Fruit fly (Drosophila melanogaster) whole organism, wandering third instar larva: ENCODE measurements around the gene Rsbp15.
A peak's percentile ranks its signal among the peaks of the same experiment; 100 is the strongest.

Experiments used
- Abd-B ChIP-seq: fragments of >200 bp; optimal IDR thresholded peaks from 2 replicates; lab custom pipeline; 2017; ENCODE audit warnings: missing biosample characterization, missing genetic modification characterization
- CrebA ChIP-seq: fragments of 200-800 bp; sonication (Bioruptor generic); optimal IDR thresholded peaks from 2 replicates; lab custom pipeline; 2016; ENCODE audit warnings: missing biosample characterization, mild to moderate bottlenecking, missing genetic modification characterization, borderline replicate concordance
- Dfd ChIP-seq: fragments of >200 bp; optimal IDR thresholded peaks from 2 replicates; lab custom pipeline; 2017; ENCODE audit warnings: missing biosample characterization, missing genetic modification characterization
- Dif ChIP-seq: fragments of 200-275, 200-300 bp; sonication (Bioruptor generic); optimal IDR thresholded peaks from 2 replicates; lab custom pipeline; 2018; ENCODE audit warnings: missing biosample characterization, missing genetic modification characterization; ENCODE audit not compliant: partially characterized antibody
- GATAd ChIP-seq: sonication (Bioruptor generic); optimal IDR thresholded peaks from 2 replicates; lab custom pipeline; 2016; ENCODE audit warnings: missing biosample characterization, missing genetic modification characterization
- HLH106 ChIP-seq: fragments of 200-800 bp; optimal IDR thresholded peaks from 3 replicates; lab custom pipeline; 2019; ENCODE audit warnings: missing biosample characterization, mild to moderate bottlenecking, missing genetic modification characterization, moderate library complexity
- Hnf4 ChIP-seq: fragments of 200-800 bp; sonication (Bioruptor generic); optimal IDR thresholded peaks from 2 replicates; lab custom pipeline; 2016; ENCODE audit warnings: missing biosample characterization, mild to moderate bottlenecking, missing genetic modification characterization
- Hr78 ChIP-seq: fragments of >200 bp; optimal IDR thresholded peaks from 2 replicates; lab custom pipeline; 2017; ENCODE audit warnings: missing biosample characterization, missing genetic modification characterization
- Jra ChIP-seq: sonication (Bioruptor generic); optimal IDR thresholded peaks from 2 replicates; lab custom pipeline; 2016; ENCODE audit warnings: missing biosample characterization, missing genetic modification characterization
- Mio ChIP-seq: sonication (Bioruptor generic); optimal IDR thresholded peaks from 2 replicates; lab custom pipeline; 2016; ENCODE audit warnings: missing biosample characterization, missing genetic modification characterization
- Myc ChIP-seq: fragments of >200 bp; optimal IDR thresholded peaks from 2 replicates; lab custom pipeline; 2017
- OdsH ChIP-seq: fragments of 200-800 bp; sonication (Bioruptor generic); optimal IDR thresholded peaks from 2 replicates; lab custom pipeline; 2016; ENCODE audit warnings: missing biosample characterization, mild to moderate bottlenecking, missing genetic modification characterization
- Sp1 ChIP-seq: fragments of 200-800 bp; sonication (Bioruptor generic); optimal IDR thresholded peaks from 3 replicates; lab custom pipeline; 2019; ENCODE audit warnings: missing biosample characterization, mild to moderate bottlenecking, missing genetic modification characterization, moderate library complexity
- br ChIP-seq: fragments of 200-800 bp; sonication (Bioruptor generic); optimal IDR thresholded peaks from 2 replicates; lab custom pipeline; 2016; ENCODE audit warnings: missing biosample characterization, missing genetic modification characterization
- brk ChIP-seq: fragments of 200-800 bp; sonication (Bioruptor generic); optimal IDR thresholded peaks from 2 replicates; lab custom pipeline; 2016; ENCODE audit warnings: missing biosample characterization, mild to moderate bottlenecking, missing genetic modification characterization
- dsf ChIP-seq: sonication (Bioruptor generic); optimal IDR thresholded peaks from 2 replicates; lab custom pipeline; 2016; ENCODE audit warnings: missing biosample characterization, missing genetic modification characterization, borderline replicate concordance
- foxo ChIP-seq, 2 experiments: fragments of 200-800 bp; sonication (Bioruptor generic); optimal IDR thresholded peaks; 2 replicates in 1 of 2; 3 replicates in 1 of 2; lab custom pipeline; 2016 to 2017; ENCODE audit warnings: missing biosample characterization in 2 of 2, missing genetic modification characterization in 2 of 2
- fru ChIP-seq: fragments of 200-800 bp; sonication (Bioruptor generic); optimal IDR thresholded peaks from 3 replicates; lab custom pipeline; 2016; ENCODE audit warnings: missing biosample characterization, mild to moderate bottlenecking, missing genetic modification characterization
- h ChIP-seq: fragments of 200-800 bp; sonication (Bioruptor generic); optimal IDR thresholded peaks from 3 replicates; lab custom pipeline; 2016; ENCODE audit warnings: missing biosample characterization, mild to moderate bottlenecking, missing genetic modification characterization
- jim ChIP-seq: fragments of 175-275, 200-325 bp; sonication (Bioruptor generic); optimal IDR thresholded peaks from 2 replicates; lab custom pipeline; 2016; ENCODE audit warnings: missing biosample characterization, mild to moderate bottlenecking, missing genetic modification characterization
- lola ChIP-seq: fragments of >200 bp; optimal IDR thresholded peaks from 2 replicates; lab custom pipeline; 2017; ENCODE audit warnings: missing biosample characterization, missing genetic modification characterization
- pan ChIP-seq: fragments of >200 bp; optimal IDR thresholded peaks from 2 replicates; lab custom pipeline; 2017
- psq ChIP-seq: fragments of 200-800 bp; sonication (Bioruptor generic); optimal IDR thresholded peaks from 3 replicates; lab custom pipeline; 2017; ENCODE audit warnings: missing biosample characterization, mild to moderate bottlenecking, missing genetic modification characterization, moderate library complexity
- rgr ChIP-seq: fragments of 200-800 bp; sonication (Bioruptor generic); optimal IDR thresholded peaks from 3 replicates; lab custom pipeline; 2016; ENCODE audit warnings: missing biosample characterization, mild to moderate bottlenecking, missing genetic modification characterization
- sv ChIP-seq: fragments of 200-800 bp; sonication (Bioruptor generic); optimal IDR thresholded peaks from 3 replicates; lab custom pipeline; 2016; ENCODE audit warnings: missing biosample characterization, missing genetic modification characterization
- tai ChIP-seq: sonication (Bioruptor generic); optimal IDR thresholded peaks from 2 replicates; lab custom pipeline; 2016; ENCODE audit warnings: missing biosample characterization, missing genetic modification characterization
- usp ChIP-seq: fragments of >200 bp; optimal IDR thresholded peaks from 2 replicates; lab custom pipeline; 2017; ENCODE audit warnings: missing biosample characterization, missing genetic modification characterization

The Rsbp15 gene

DNA sequence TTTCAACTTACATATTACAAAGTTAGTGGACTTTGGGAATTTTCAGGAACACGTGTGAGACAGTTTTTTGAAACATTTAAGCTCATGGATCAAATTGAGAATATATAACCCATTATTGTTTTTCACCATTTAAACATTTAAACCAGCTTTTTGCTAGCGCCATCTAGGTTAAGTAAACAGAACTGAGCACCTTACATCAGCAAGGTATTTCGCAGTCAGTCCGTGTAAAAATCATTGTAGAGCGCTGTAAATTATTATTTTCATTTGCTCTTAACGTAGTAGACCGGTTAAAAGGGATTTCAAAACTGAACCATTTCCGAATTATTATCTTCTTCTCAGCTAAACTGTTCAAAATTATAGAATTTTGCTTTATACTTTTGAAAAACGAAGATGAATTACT, at the start of gene Rsbp15:
TSS of gene Rsbp15 (plus strand) at position 295 of the 400 bp plus-strand sequence.
- TF ChIP-seq tai (GFP tag; lab: Kevin White, UChicago) (no peak), Myc (lab: Kevin White, UChicago) (peak; percentile 48)
- TF ChIP-seq, all 38 proteins: peak for 1

DNA sequence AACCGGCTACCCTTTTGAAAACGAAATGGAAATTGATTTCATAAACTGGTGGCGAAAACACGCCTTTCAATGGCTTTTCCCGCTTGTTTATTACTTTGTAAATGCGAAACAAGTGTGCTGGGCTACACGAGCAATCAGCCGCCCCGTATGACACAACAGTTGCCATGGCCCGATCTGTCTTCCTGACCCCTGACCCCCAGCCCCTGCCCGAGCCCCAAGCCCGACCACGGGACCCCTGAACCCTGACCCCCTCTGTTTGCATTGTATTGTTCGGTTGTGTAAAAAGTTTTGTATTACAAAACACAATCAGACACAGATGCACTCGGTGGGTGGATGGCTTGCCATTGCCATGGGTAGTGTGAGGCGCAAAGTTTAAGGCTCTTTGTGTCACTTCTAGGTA, 36.6 kb upstream of the Rsbp15 start:
- no peak for TF ChIP-seq Hnf4
- peak; percentile 95 for TF ChIP-seq Dfd
- TF ChIP-seq Abd-B (GFP tag; lab: Kevin White, UChicago), result no peak

DNA sequence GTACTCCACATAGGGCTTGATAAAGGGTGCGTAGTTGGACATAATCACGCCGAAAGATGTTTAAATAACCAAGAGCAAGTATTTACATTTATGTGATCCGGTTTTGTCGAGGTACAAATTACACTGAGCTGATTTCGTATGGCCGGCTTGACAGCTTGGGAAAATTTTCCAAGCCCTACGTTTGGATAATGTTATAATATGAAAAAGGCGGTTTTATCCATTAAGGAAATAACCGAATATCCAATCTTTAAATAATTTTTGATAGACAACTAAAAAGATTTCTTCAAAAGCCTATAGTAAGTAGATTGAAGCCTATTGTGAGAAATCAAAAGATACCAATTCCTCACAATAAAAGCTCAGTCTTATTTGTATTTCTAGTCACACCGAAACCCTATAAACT, 27.3 kb upstream of the Rsbp15 start, which contains the start of the genes eIF3d2 and CG43450:
TSS of gene eIF3d2 (minus strand) at position 101 of the 400 bp plus-strand sequence.
TSS of gene CG43450 (plus strand) at position 384 of the 400 bp plus-strand sequence.
- TF ChIP-seq dsf (GFP tag; lab: Kevin White, UChicago), result no peak
- no peak for TF ChIP-seq sv
- no peak for TF ChIP-seq GATAd (GFP tag; lab: Kevin White, UChicago)
- TF ChIP-seq Myc (lab: Kevin White, UChicago), result no peak
- no peak for TF ChIP-seq HLH106 (tag; lab: Kevin White, UChicago)
- TF ChIP-seq rgr, result no peak
- no peak for TF ChIP-seq usp (GFP tag; lab: Kevin White, UChicago)
- no peak for TF ChIP-seq Mio

DNA sequence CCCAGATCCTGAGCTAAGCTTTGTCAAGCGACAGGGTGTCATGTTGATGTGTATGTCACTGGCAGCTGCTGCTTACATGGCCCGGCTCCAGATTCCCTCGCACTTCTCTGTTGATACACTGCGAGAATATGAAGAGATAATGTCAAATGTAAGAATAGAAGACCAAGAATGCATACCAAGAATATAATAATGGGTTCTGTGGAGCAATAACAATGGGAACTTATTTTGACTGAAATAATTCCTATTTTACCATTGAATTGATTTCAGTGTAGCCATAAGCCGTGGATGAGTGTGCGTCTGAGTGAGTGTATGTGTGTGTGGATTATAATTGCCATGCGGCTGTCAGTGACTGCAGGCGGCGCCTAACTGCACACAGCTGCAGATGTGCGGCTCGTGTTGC, 26.1 kb upstream of the Rsbp15 start:
- TF ChIP-seq h (GFP tag; lab: Kevin White, UChicago), result no peak
- no peak for TF ChIP-seq CrebA (GFP tag; lab: Kevin White, UChicago)
- TF ChIP-seq Hr78 (GFP tag; lab: Kevin White, UChicago), result no peak
- no peak for TF ChIP-seq pan (lab: Kevin White, UChicago)
- TF ChIP-seq Abd-B (GFP tag; lab: Kevin White, UChicago), result no peak
- peak; percentile 26 for TF ChIP-seq HLH106 (tag; lab: Kevin White, UChicago)
- peak in 1 of 2 experiments; percentile 43 for TF ChIP-seq foxo (GFP tag; optimal IDR thresholded peaks at IDR 0.05; lab: Kevin White, UChicago)
- no peak for TF ChIP-seq OdsH (GFP tag; lab: Kevin White, UChicago)
- TF ChIP-seq fru (GFP tag; lab: Kevin White, UChicago), result peak; percentile 25

DNA sequence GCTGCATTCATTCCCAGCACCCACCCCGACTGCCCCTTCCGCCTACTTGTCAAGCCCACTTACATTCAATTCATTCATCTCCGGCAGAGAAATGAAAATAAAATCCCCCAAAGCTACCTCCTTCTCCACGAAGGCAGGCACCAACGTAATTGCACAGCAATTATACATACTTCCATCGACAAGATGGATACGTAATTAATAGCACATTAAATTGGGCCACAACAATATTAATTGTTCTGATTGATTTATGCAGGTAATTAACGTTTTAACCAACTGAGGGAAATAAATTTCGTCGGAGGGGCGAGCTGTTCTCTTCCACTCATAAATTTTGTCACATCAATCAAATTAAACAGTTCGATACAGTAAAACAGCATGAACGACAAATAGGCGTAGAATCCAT, 24.5 kb upstream of the Rsbp15 start, which contains the start of gene Adk1:
TSS of gene Adk1 (plus strand) at position 301 of the 400 bp plus-strand sequence.
- TF ChIP-seq Hnf4 (no peak), br (GFP tag; lab: Kevin White, UChicago) (no peak)

DNA sequence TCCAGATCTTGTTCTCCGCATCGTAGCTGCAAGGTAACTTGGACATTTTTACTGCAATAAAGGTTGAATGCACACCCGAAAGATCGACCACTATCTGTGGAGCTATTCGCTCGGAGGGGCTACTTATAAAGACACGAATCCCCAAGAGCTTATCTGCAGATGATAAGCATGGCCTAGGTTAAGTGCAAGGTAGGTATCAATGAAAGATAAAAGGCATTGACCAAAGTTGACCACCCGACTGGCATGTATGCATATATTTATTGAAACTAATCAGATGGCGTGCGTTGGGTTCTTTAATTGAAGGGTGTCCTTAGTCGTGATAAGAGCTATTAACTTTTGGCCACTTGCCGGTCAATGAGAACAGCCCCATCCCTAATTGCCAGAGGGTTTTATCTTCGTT, 11.9 kb upstream of the Rsbp15 start, which contains the start of gene CG4830:
TSS of gene CG4830 (minus strand) at position 101 of the 400 bp plus-strand sequence.
- TF ChIP-seq lola (GFP tag; lab: Kevin White, UChicago) (no peak), Abd-B (GFP tag; lab: Kevin White, UChicago) (no peak), Hnf4 (no peak), Mio (no peak), jim (GFP tag; lab: Kevin White, UChicago) (no peak), GATAd (GFP tag; lab: Kevin White, UChicago) (no peak), foxo (GFP tag; optimal IDR thresholded peaks at IDR 0.05; lab: Kevin White, UChicago) (no peak), Myc (lab: Kevin White, UChicago) (no peak), dsf (GFP tag; lab: Kevin White, UChicago) (no peak), psq (no peak), Jra (GFP tag; lab: Kevin White, UChicago) (no peak), usp (GFP tag; lab: Kevin White, UChicago) (no peak), sv (no peak), Dfd (no peak), Dif (GFP tag; lab: Kevin White, UChicago) (no peak), tai (GFP tag; lab: Kevin White, UChicago) (no peak), brk (GFP tag; lab: Kevin White, UChicago) (no peak), fru (GFP tag; lab: Kevin White, UChicago) (no peak), HLH106 (tag; lab: Kevin White, UChicago) (no peak), h (GFP tag; lab: Kevin White, UChicago) (no peak)

DNA sequence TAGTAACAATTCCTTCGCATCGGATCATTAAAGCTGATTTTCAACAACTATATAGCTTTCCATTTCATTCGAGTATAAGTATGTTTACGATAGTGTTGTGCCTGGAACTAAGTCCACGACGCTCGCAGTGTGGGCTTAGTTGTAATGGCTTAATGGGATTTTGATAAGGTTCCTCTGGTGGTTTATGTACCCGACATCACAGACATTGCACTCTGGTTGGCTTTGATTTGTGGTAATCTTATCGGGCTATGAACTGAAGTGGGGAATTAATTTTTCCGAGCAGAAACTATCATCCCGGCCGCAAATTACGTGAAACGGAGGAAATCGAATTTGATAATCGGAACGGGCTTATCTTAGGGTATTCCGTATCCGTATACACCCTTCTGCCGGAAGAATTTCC, 10.6 kb upstream of the Rsbp15 start:
- TF ChIP-seq foxo (GFP tag; optimal IDR thresholded peaks at IDR 0.05; lab: Kevin White, UChicago) (no peak), Sp1 (no peak)
